Worm (Caenorhabditis elegans) whole organism, early embryonic: Measurements from ENCODE around the gene pqn-2.

Experiments used
- F13C5.2 ChIP-seq: sonication (generic microtip); optimal IDR thresholded peaks from 2 replicates; lab custom pipeline; 2017; ENCODE audit warnings: mild to moderate bottlenecking, missing genetic modification characterization, inconsistent platforms, missing compliant biosample characterization
- ama-1 ChIP-seq: fragments of 150-350 bp; optimal IDR thresholded peaks from 2 replicates; lab custom pipeline; 2014
- ceh-13 ChIP-seq: fragments of 200-800 bp; sonication (Bioruptor generic); optimal IDR thresholded peaks from 2 replicates; lab custom pipeline; 2018; ENCODE audit warnings: mild to moderate bottlenecking, missing genetic modification characterization, missing compliant biosample characterization
- ets-7 ChIP-seq: sonication (generic microtip); optimal IDR thresholded peaks from 2 replicates; lab custom pipeline; 2016; ENCODE audit warnings: missing genotype, missing genetic modification characterization, missing compliant biosample characterization
- flt-1 ChIP-seq: fragments of 200-800 bp; sonication (Bioruptor generic); IDR thresholded peaks from 2 replicates; pipeline ENCODE4 v1.3.6; 2022; ENCODE audit warnings: missing genetic modification characterization, missing compliant biosample characterization
- hmg-4 ChIP-seq: fragments of 200-800 bp; sonication (Bioruptor generic); optimal IDR thresholded peaks from 2 replicates; lab custom pipeline; 2018; ENCODE audit warnings: mild to moderate bottlenecking, missing genetic modification characterization, missing compliant biosample characterization
- hnd-1 ChIP-seq: sonication (generic microtip); optimal IDR thresholded peaks from 2 replicates; lab custom pipeline; 2016; ENCODE audit warnings: missing genetic modification characterization, missing compliant biosample characterization
- pes-1 ChIP-seq: fragments of 200-800 bp; sonication (Bioruptor generic); IDR thresholded peaks from 2 replicates; pipeline ENCODE4 v1.3.6; 2022; ENCODE audit warnings: missing genetic modification reagents, missing genetic modification characterization, missing compliant biosample characterization
- scrt-1 ChIP-seq: fragments of 200-800 bp; sonication (Bioruptor generic); IDR thresholded peaks from 2 replicates; pipeline ENCODE4 v1.3.6; 2022; ENCODE audit warnings: missing genetic modification characterization, missing compliant biosample characterization
- tra-4 ChIP-seq: sonication (generic microtip); optimal IDR thresholded peaks from 2 replicates; lab custom pipeline; 2017; ENCODE audit warnings: missing genetic modification characterization, missing compliant biosample characterization

ce11 chrV:10421802-10422201 is 39.6 kb downstream of the pqn-2 start, which contains the start of gene col-13:
- TF ChIP-seq flt-1 (GFP tag; lab: Robert Waterston, UW) (no peak), ceh-13 (GFP tag; lab: Kevin White, UChicago) (no peak), scrt-1 (GFP tag; lab: Robert Waterston, UW) (no peak), hnd-1 (no peak), ets-7 (no peak), tra-4 (tag; lab: Kevin White, UChicago) (no peak), ama-1 (no peak), pes-1 (GFP tag; lab: Robert Waterston, UW) (no peak), hmg-4 (no peak), F13C5.2 (tag; lab: Kevin White, UChicago) (no peak)
